Worm (Caenorhabditis elegans) whole organism, midembryonic: ENCODE measurements around the gene ZK1240.1.

Source experiments
- med-1 ChIP-seq: sonication (generic microtip); optimal IDR thresholded peaks from 2 replicates; lab custom pipeline; 2017; ENCODE audit warnings: missing genetic modification characterization, mild to moderate bottlenecking, missing compliant biosample characterization, antibody characterized with exemption, missing genetic modification reagents; ENCODE audit not compliant: insufficient read depth
- tab-1 ChIP-seq: fragments of 200-800 bp; sonication (Bioruptor generic); IDR thresholded peaks from 2 replicates; pipeline ENCODE4 v1.3.6; 2022; ENCODE audit warnings: missing genetic modification characterization, missing compliant biosample characterization
- ztf-23 ChIP-seq: fragments of 200-800 bp; sonication (Bioruptor generic); IDR thresholded peaks from 2 replicates; pipeline ENCODE4 v1.3.6; 2022; ENCODE audit warnings: missing genetic modification reagents, missing genetic modification characterization, missing compliant biosample characterization
- ztf-29 ChIP-seq: fragments of 200-800 bp; sonication (Bioruptor generic); IDR thresholded peaks from 2 replicates; pipeline ENCODE4 v1.3.6; 2022; ENCODE audit warnings: missing genetic modification reagents, missing genetic modification characterization, missing compliant biosample characterization

DNA sequence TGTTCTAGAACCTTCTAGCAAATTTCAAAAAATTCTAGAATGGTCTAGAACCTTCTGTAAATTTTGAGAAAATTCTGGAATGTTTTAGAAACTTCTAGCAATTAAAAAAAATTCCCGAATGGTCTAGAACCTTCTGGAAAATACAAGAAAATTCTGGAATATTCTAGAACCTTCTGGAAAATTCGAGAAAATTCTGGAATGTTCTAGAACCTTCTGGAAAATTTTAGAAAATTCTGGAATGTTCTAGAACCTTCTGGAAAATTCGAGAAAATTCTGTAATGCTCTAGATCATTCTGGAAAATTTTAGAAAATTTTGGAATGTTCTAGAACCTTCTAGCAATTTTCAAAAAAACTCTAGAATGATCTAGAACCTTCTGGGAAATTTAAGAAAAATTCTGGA, 1.3 kb downstream of the ZK1240.1 start:
- TF ChIP-seq ztf-23 (GFP tag; lab: Robert Waterston, UW) (no peak), tab-1 (no peak), med-1 (GFP tag; lab: Kevin White, UChicago) (no peak), ztf-29 (GFP tag; lab: Robert Waterston, UW) (no peak)
